Fruit fly (Drosophila melanogaster) whole organism: ENCODE measurements around the gene CG1233.

ENCODE experiments used
- CG8478 ChIP-seq: fragments of >200 bp; optimal IDR thresholded peaks from 2 replicates; lab custom pipeline; 2018; ENCODE audit warnings: inconsistent platforms
- Dll ChIP-seq: fragments of >200 bp; optimal IDR thresholded peaks from 2 replicates; lab custom pipeline; 2017
- EcR ChIP-seq, 2 experiments: fragments of >200 bp; optimal IDR thresholded peaks; 2 replicates each; lab custom pipeline; 2017; ENCODE audit warnings: missing biosample characterization in 2 of 2, missing genetic modification characterization in 2 of 2, missing genetic modification reagents in 2 of 2
- pan ChIP-seq: fragments of >200 bp; optimal IDR thresholded peaks from 2 replicates; lab custom pipeline; 2017
- psq ChIP-seq: fragments of >200 bp; optimal IDR thresholded peaks from 2 replicates; lab custom pipeline; 2017
- usp ChIP-seq: fragments of >200 bp; optimal IDR thresholded peaks from 2 replicates; lab custom pipeline; 2017; ENCODE audit warnings: missing biosample characterization, missing genetic modification characterization, mixed read lengths

CG1233 gene

DNA sequence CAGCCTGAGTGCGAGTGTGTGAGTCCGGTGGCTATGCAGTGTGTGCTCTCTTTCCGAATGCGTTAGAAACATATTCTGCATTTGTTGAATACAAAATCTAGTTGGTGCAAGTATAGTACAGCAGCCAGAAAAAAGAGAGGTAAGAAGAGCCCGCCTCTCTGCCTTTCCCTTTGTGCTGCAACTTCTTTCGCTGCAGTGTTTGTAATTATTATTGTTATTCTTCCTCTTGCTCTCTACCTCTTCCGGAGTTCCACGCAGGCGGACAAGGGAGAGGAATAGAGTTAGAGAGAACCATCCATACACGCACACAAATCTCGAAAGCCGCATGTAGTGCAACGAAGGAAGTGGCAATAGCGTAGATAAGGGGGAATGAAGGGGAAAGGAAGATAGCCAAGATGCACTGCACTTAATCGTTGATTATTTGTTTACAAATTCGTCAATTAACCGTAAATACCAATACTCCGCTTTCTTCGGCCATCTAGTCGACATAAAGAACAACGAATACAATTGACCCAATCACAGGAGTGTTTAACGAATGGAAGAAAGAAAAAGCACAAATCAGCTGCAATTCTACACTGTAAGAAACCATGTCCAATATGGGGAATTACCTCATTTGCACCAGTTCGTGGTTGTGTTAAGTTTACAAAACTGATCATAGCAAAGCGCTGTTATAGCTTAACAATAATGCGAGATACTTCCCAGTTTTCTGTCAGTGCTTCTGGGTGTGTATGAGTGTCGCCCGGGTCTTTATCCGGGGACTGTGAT is 13.4 kb upstream of the CG1233 start:
- no peak for TF ChIP-seq CG8478 (lab: Kevin White, UChicago)
- no peak for TF ChIP-seq psq (lab: Kevin White, UChicago)
- no peak for TF ChIP-seq Dll (lab: Kevin White, UChicago)
- no peak for TF ChIP-seq usp (GFP tag; lab: Kevin White, UChicago)
- TF ChIP-seq EcR (GFP tag; optimal IDR thresholded peaks at IDR 0.05; lab: Kevin White, UChicago) = no peak
- TF ChIP-seq pan (lab: Kevin White, UChicago) = no peak

- TF ChIP-seq CG8478 (lab: Kevin White, UChicago) = no peak
- TF ChIP-seq Dll (lab: Kevin White, UChicago) = no peak
- no peak for TF ChIP-seq psq (lab: Kevin White, UChicago)
- no peak for TF ChIP-seq usp (GFP tag; lab: Kevin White, UChicago)
- no peak for TF ChIP-seq EcR (GFP tag; optimal IDR thresholded peaks at IDR 0.05; lab: Kevin White, UChicago)
- no peak for TF ChIP-seq pan (lab: Kevin White, UChicago)
Measured at dm6 chr3L:348406-348743, 12.9 kb upstream of the CG1233 start.

DNA sequence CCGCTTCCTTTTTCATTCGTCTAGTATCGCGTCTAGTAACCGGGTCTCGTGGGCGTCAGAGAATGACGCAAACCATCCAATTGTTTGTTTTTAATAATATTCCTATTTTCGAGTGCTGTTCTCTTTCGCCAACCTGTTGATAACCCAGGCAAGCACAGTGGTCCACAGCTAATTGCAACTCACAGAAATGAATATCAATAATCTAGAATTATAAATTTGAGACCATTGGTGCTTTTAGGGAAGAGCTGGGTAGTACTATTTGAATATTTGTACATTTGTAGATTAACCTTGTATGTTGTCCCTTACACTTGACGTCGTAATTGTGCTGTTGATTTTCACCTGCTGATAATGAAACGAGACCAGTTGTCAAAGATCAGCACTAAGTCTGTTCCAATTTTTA is 11.5 kb upstream of the CG1233 start:
- TF ChIP-seq usp (GFP tag; lab: Kevin White, UChicago) (no peak), pan (lab: Kevin White, UChicago) (no peak), Dll (lab: Kevin White, UChicago) (no peak), psq (lab: Kevin White, UChicago) (no peak), CG8478 (lab: Kevin White, UChicago) (no peak), EcR (GFP tag; optimal IDR thresholded peaks at IDR 0.05; lab: Kevin White, UChicago) (no peak)

DNA sequence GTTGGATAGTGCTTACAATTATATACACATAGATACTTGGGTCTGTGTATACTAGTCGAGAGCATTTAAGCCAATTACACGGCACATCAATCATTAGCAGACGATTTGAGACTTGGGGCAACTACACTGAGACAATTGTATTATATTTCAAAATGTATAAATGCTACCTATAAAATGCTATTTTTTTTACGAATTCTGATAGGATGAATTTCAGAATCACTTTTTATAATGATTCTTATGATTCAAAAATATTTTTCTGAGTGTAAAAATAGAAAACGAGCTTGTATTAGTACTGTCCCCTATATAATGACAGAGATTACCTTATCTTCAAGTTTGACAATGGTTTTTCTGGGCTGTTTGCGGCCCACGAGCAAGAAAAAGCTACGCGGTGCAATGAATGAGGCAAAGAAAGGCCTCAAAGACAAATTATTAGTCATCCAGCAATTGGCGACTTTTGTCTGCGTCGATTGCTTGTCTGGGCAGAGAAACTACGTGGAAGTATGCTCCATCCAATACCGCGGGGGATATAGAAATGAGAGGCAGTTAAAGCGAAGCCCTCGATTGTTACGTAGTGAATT is 10.5 kb upstream of the CG1233 start:
- no peak for TF ChIP-seq Dll (lab: Kevin White, UChicago)
- TF ChIP-seq pan (lab: Kevin White, UChicago) = no peak
- no peak for TF ChIP-seq EcR (GFP tag; optimal IDR thresholded peaks at IDR 0.05; lab: Kevin White, UChicago)
- no peak for TF ChIP-seq psq (lab: Kevin White, UChicago)
- no peak for TF ChIP-seq CG8478 (lab: Kevin White, UChicago)
- TF ChIP-seq usp (GFP tag; lab: Kevin White, UChicago) = no peak

dm6 chr3L:356016-356472 is 5.2 kb upstream of the CG1233 start, which contains the start of gene CG1231:
Gene CG1231 (plus strand): TSS chr3L:356422.
- no peak for TF ChIP-seq Dll (lab: Kevin White, UChicago)
- TF ChIP-seq CG8478 (lab: Kevin White, UChicago) = no peak
- TF ChIP-seq usp (GFP tag; lab: Kevin White, UChicago) = no peak
- TF ChIP-seq pan (lab: Kevin White, UChicago) = no peak
- no peak for TF ChIP-seq psq (lab: Kevin White, UChicago)
- TF ChIP-seq EcR (GFP tag; optimal IDR thresholded peaks at IDR 0.05; lab: Kevin White, UChicago) = no peak

dm6 chr3L:357681-358080 is 3.6 kb upstream of the CG1233 start, which contains the start of gene Roc1b:
Gene Roc1b (plus strand): TSS chr3L:357981.
- TF ChIP-seq usp (GFP tag; lab: Kevin White, UChicago) = no peak

- TF ChIP-seq psq (lab: Kevin White, UChicago) (no peak), pan (lab: Kevin White, UChicago) (no peak), Dll (lab: Kevin White, UChicago) (no peak), EcR (GFP tag; optimal IDR thresholded peaks at IDR 0.05; lab: Kevin White, UChicago) (no peak), CG8478 (lab: Kevin White, UChicago) (no peak), usp (GFP tag; lab: Kevin White, UChicago) (no peak)
Measured at dm6 chr3L:366337-366736, 5.1 kb downstream of the CG1233 start, which contains the start of gene CG13884. Gene CG13884 (minus strand): TSS chr3L:366437.

DNA sequence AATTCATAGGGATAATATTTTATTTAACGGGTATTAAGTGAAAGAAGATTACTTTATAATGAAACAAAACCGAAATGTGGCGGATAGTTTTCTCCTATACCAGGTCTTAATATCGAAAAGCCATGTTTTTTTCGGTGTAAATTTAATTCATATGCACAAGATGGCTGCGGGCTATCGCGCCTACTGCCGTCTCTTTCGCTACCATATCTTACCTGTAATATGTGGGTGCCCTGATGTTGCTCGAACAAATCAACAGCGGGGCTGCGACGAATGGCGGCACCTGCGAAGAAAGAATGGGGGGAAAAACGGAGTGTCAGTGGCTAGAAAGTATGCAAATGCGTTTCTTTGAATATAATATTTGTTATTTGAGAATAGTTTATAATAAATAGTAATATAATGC is 10.0 kb downstream of the CG1233 start:
- no peak for TF ChIP-seq EcR (GFP tag; optimal IDR thresholded peaks at IDR 0.05; lab: Kevin White, UChicago)
- TF ChIP-seq CG8478 (lab: Kevin White, UChicago) = no peak
- no peak for TF ChIP-seq pan (lab: Kevin White, UChicago)
- no peak for TF ChIP-seq psq (lab: Kevin White, UChicago)
- no peak for TF ChIP-seq usp (GFP tag; lab: Kevin White, UChicago)
- TF ChIP-seq Dll (lab: Kevin White, UChicago) = no peak

DNA sequence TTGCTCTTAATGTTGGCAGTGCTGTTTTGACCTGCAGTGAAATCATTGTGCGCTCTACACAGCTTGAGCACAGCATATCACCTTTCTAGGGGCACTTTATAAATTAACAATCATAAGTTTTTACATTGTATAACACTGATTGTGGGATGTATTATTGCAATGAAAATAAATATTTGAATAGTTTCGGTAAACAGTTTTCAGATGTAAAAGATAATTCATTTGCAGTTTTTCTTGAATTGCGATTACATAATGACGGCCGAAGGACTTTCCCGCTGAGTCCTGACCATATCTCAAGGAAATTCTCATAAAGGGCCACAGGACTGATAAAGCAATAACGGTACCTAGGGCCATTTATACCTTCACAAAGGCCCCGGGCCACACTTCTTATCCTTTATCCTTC is 13.3 kb downstream of the CG1233 start:
- TF ChIP-seq EcR (GFP tag; optimal IDR thresholded peaks at IDR 0.05; lab: Kevin White, UChicago) (no peak), Dll (lab: Kevin White, UChicago) (no peak), psq (lab: Kevin White, UChicago) (no peak), pan (lab: Kevin White, UChicago) (no peak)

DNA sequence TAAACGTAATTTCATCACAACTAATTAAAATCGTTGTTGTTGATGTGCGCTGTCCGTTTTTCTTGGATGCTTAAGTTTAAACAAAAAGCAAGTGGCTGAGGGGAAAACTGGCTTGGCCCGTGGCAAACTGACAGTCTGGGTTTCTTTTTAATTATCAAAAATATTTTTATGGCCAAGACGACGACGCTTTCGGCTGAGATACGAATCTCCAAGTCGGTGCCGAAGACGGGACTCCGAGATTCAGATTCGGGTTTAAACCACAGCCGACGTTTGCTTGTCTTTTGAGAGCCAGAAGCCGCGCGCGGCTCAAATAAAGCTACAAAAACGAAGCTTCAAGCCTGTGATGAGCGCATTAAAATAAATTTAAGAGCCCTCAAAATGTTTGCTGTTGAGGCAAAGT is 14.4 kb downstream of the CG1233 start:
- TF ChIP-seq psq (lab: Kevin White, UChicago) (no peak), Dll (lab: Kevin White, UChicago) (no peak), CG8478 (lab: Kevin White, UChicago) (no peak), EcR (GFP tag; optimal IDR thresholded peaks at IDR 0.05; lab: Kevin White, UChicago) (no peak)

DNA sequence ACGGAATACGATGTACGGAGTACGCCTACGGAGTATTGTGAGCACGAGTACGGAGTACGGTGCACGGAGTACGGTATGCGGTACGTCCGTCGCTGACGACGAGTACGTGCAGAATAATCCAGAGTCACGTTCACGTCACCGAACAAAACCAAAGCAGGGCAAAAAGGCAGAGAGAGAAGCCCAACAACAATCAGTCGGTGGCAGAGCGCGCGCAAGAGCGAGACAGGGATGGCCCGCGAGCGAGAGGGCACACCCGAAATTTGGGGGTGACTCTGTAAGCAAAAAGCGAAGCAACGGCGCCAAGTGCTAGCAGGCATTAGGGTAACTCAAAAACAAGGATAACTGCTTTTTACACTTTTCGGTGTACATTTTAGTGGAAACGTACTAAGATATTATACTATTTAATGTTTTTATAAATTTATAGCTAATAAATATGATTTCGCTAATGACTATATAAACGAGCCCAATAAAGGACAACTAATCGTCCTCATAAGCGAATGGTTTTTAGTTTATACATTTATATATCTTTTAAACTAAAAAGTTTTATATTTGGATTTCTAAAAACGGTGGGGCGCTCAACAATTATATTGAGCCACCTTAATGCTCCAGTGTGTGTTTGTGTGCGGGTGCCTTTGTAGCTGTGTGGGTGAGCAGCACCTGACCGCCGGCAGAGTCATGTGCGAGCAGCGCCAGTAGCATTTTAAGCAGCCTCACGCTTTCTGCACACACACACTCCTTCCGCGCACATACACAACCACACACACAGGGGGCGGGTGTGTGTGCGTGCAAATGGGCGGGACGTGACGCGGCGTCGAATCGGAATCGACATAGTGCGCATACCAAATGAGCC is 16.2 kb downstream of the CG1233 start:
- TF ChIP-seq Dll (lab: Kevin White, UChicago) (no peak), CG8478 (lab: Kevin White, UChicago) (no peak), EcR (GFP tag; optimal IDR thresholded peaks at IDR 0.05; lab: Kevin White, UChicago) (no peak), usp (GFP tag; lab: Kevin White, UChicago) (no peak), psq (lab: Kevin White, UChicago) (no peak), pan (lab: Kevin White, UChicago) (no peak)
